Fruit fly (Drosophila melanogaster) ovary, adult (tissue): Measurements from ENCODE around the gene CG32074.
A peak's percentile ranks its signal among the peaks of the same experiment; 100 is the strongest.

Experiments used
- CG17801 ChIP-seq: fragments of 200-800 bp; optimal IDR thresholded peaks from 2 replicates; lab custom pipeline; 2019; ENCODE audit warnings: missing biosample characterization, mild to moderate bottlenecking, missing genetic modification characterization, moderate library complexity; ENCODE audit not compliant: partially characterized antibody

The CG32074 gene

dm6 chr3L:11084557-11085231 is 47.4 kb downstream of the CG32074 start:
- peak; percentile 93 for TF ChIP-seq CG17801

dm6 chr3L:11083605-11084004 is 48.5 kb downstream of the CG32074 start:
- TF ChIP-seq CG17801 = peak; percentile 34
